Fruit fly (Drosophila melanogaster) whole organism, pupa: ENCODE measurements around the gene sowah.

Source experiments
- CG10348 ChIP-seq: fragments of 200-800 bp; sonication (Bioruptor generic); IDR thresholded peaks from 2 replicates; pipeline ENCODE4 v1.3.6; 2022; ENCODE audit warnings: missing biosample characterization, missing genetic modification characterization
- CG9948 ChIP-seq: fragments of 200-800 bp; sonication (Bioruptor generic); optimal IDR thresholded peaks from 2 replicates; lab custom pipeline; 2018; ENCODE audit warnings: missing biosample characterization, mild to moderate bottlenecking, missing genetic modification characterization, moderate library complexity
- D1 ChIP-seq: fragments of 200-800 bp; sonication (Bioruptor generic); optimal IDR thresholded peaks from 2 replicates; lab custom pipeline; 2018; ENCODE audit warnings: missing biosample characterization, mild to moderate bottlenecking, missing genetic modification characterization, moderate library complexity

- TF ChIP-seq D1 (tag; lab: Kevin White, UChicago): no peak
- no peak for TF ChIP-seq CG9948 (tag; lab: Kevin White, UChicago)
- TF ChIP-seq CG10348: no peak
Observed at dm6 chr3L:12559273-12559672, 13.1 kb downstream of the sowah start.
